3 fruit fly cellular contexts compared by ENCODE assay signal in the genomic region with DNA sequence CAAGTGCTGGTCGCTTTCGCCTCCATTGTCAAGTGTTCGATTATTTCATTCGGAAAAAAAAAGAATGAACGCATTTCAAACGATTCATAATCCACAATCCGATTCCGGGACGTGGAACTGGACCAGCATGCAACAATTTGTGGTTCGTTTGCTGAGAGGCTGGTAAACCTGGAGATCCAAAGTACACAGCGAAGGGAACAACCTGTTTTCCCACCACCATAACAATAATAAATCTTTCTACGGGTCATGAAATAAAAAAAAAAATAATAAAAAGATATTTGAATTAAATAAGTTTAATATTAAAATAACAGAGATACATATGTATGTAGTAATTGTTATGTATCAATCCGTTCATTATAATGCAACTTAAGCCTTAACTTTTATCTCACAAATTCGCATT.
TF ChIP-seq lines count a peak whose summit lies in the region.

No protein-coding gene starts in this region.

- TF ChIP-seq CTCF in whole organism, embryonic (GFP tag; optimal IDR thresholded peaks at IDR 0.05; lab: Kevin White, UChicago): no peak

TF ChIP-seq in whole organism, embryonic, 481 proteins besides CTCF, POLR2A, EP300 and RAD21:
- peak; percentile 88 for TF ChIP-seq nerfin-1 (tag; optimal IDR thresholded peaks at IDR 0.05; lab: Kevin White, UChicago)
- no peak for TF ChIP-seq gsb-n (tag; optimal IDR thresholded peaks at IDR 0.05; lab: Kevin White, UChicago)
- TF ChIP-seq nom (GFP tag; optimal IDR thresholded peaks at IDR 0.05; lab: Kevin White, UChicago): peak; percentile 8
- no peak for TF ChIP-seq CG10654 (GFP tag; optimal IDR thresholded peaks at IDR 0.05; lab: Kevin White, UChicago)
- TF ChIP-seq unc-4 (GFP tag; IDR thresholded peaks at IDR 0.05; lab: Robert Waterston, UW; ENCODE audit: partially characterized antibody): no peak
- TF ChIP-seq dpn (GFP tag; optimal IDR thresholded peaks at IDR 0.05; lab: Kevin White, UChicago): no peak
- TF ChIP-seq tin (GFP tag; optimal IDR thresholded peaks at IDR 0.05; lab: Kevin White, UChicago): no peak
- no peak for TF ChIP-seq CG12769 (tag; optimal IDR thresholded peaks at IDR 0.05; lab: Kevin White, UChicago)
- TF ChIP-seq CG5180 (GFP tag; optimal IDR thresholded peaks at IDR 0.05; lab: Kevin White, UChicago): peak; percentile 93
- TF ChIP-seq CG2199 (GFP tag; IDR thresholded peaks at IDR 0.05; lab: Robert Waterston, UW): peak; percentile 18; the same call in 1 of the 3 replicates
- no peak for TF ChIP-seq CG3847 (GFP tag; IDR thresholded peaks at IDR 0.05; lab: Robert Waterston, UW)
- no peak for TF ChIP-seq CG13287 (GFP tag; IDR thresholded peaks at IDR 0.05; lab: Robert Waterston, UW; ENCODE audit: partially characterized antibody)
- TF ChIP-seq Bteb2 (GFP tag; optimal IDR thresholded peaks at IDR 0.05; lab: Kevin White, UChicago): no peak
- TF ChIP-seq Sox102F (GFP tag; optimal IDR thresholded peaks at IDR 0.05; lab: Kevin White, UChicago): no peak
- no peak for TF ChIP-seq CG17568 (GFP tag; optimal IDR thresholded peaks at IDR 0.05; lab: Kevin White, UChicago)

TF ChIP-seq in whole organism, prepupa, 60 proteins besides CTCF, POLR2A, EP300 and RAD21:
- TF ChIP-seq Sox15 (GFP tag; optimal IDR thresholded peaks at IDR 0.05; lab: Kevin White, UChicago) (no peak), lz (GFP tag; optimal IDR thresholded peaks at IDR 0.05; lab: Kevin White, UChicago) (no peak), CG7368 (GFP tag; optimal IDR thresholded peaks at IDR 0.05; lab: Kevin White, UChicago) (no peak), CG4318 (GFP tag; optimal IDR thresholded peaks at IDR 0.05; lab: Kevin White, UChicago) (no peak), achi (GFP tag; optimal IDR thresholded peaks at IDR 0.05; lab: Kevin White, UChicago) (no peak), fkh (GFP tag; optimal IDR thresholded peaks at IDR 0.05; lab: Kevin White, UChicago) (no peak), Hr39 (GFP tag; optimal IDR thresholded peaks at IDR 0.05; lab: Kevin White, UChicago) (no peak), Sox102F (GFP tag; optimal IDR thresholded peaks at IDR 0.05; lab: Kevin White, UChicago) (no peak), CG34406 (GFP tag; optimal IDR thresholded peaks at IDR 0.05; lab: Kevin White, UChicago) (no peak), Ets21C (GFP tag; optimal IDR thresholded peaks at IDR 0.05; lab: Kevin White, UChicago) (no peak), CG1621 (tag; optimal IDR thresholded peaks at IDR 0.05; lab: Kevin White, UChicago) (peak; percentile 4), CG11294 (GFP tag; IDR thresholded peaks at IDR 0.05; lab: Robert Waterston, UW) (no peak), CG31627 (GFP tag; optimal IDR thresholded peaks at IDR 0.05; lab: Kevin White, UChicago) (no peak), CG6854 (GFP tag; optimal IDR thresholded peaks at IDR 0.05; lab: Kevin White, UChicago) (no peak), ss (GFP tag; optimal IDR thresholded peaks at IDR 0.05; lab: Kevin White, UChicago) (peak in 1 of 2 experiments; percentile 41), salr (GFP tag; optimal IDR thresholded peaks at IDR 0.05; lab: Kevin White, UChicago) (no peak), Lpt (GFP tag; optimal IDR thresholded peaks at IDR 0.05; lab: Kevin White, UChicago) (no peak), CG16779 (tag; optimal IDR thresholded peaks at IDR 0.05; lab: Kevin White, UChicago) (no peak), CG3919 (GFP tag; optimal IDR thresholded peaks at IDR 0.05; lab: Kevin White, UChicago) (no peak), Blimp-1 (GFP tag; optimal IDR thresholded peaks at IDR 0.05; lab: Kevin White, UChicago) (no peak), CG8319 (GFP tag; optimal IDR thresholded peaks at IDR 0.05; lab: Kevin White, UChicago) (no peak), CG6276 (GFP tag; optimal IDR thresholded peaks at IDR 0.05; lab: Kevin White, UChicago) (peak; percentile 15), Met (GFP tag; optimal IDR thresholded peaks at IDR 0.05; lab: Kevin White, UChicago) (no peak), spab (GFP tag; optimal IDR thresholded peaks at IDR 0.05; lab: Kevin White, UChicago) (no peak), dsx (GFP tag; optimal IDR thresholded peaks at IDR 0.05; lab: Kevin White, UChicago; ENCODE audit: poor library complexity, severe bottlenecking) (peak; percentile 21), CG8119 (GFP tag; IDR thresholded peaks at IDR 0.05; lab: Robert Waterston, UW) (no peak), Hr4 (GFP tag; optimal IDR thresholded peaks at IDR 0.05; lab: Kevin White, UChicago) (no peak)

TF ChIP-seq in whole organism, pupa, 21 proteins besides CTCF, POLR2A, EP300 and RAD21:
- TF ChIP-seq CG12605 (GFP tag; IDR thresholded peaks at IDR 0.05; lab: Robert Waterston, UW) (no peak), Pif1B (GFP tag; optimal IDR thresholded peaks at IDR 0.05; lab: Kevin White, UChicago) (no peak), Snoo (tag; optimal IDR thresholded peaks at IDR 0.05; lab: Kevin White, UChicago) (no peak), CG8301 (tag; optimal IDR thresholded peaks at IDR 0.05; lab: Kevin White, UChicago) (no peak), Ets98B (GFP tag; IDR thresholded peaks at IDR 0.05; lab: Robert Waterston, UW) (no peak), CG14655 (GFP tag; optimal IDR thresholded peaks at IDR 0.05; lab: Kevin White, UChicago) (no peak), CG4496 (GFP tag; IDR thresholded peaks at IDR 0.05; lab: Robert Waterston, UW) (no peak), rn (GFP tag; IDR thresholded peaks at IDR 0.05; lab: Robert Waterston, UW) (no peak), CG17806 (tag; optimal IDR thresholded peaks at IDR 0.05; lab: Kevin White, UChicago) (no peak), fd96Ca (GFP tag; IDR thresholded peaks at IDR 0.05; lab: Robert Waterston, UW) (no peak), CG9948 (tag; optimal IDR thresholded peaks at IDR 0.05; lab: Kevin White, UChicago) (no peak), CG10348 (GFP tag; IDR thresholded peaks at IDR 0.05; lab: Robert Waterston, UW) (no peak), gl (tag; optimal IDR thresholded peaks at IDR 0.05; lab: Kevin White, UChicago) (peak; percentile 20), CG13204 (GFP tag; optimal IDR thresholded peaks at IDR 0.05; lab: Kevin White, UChicago) (no peak), Pif1A (GFP tag; optimal IDR thresholded peaks at IDR 0.05; lab: Kevin White, UChicago) (no peak), EcR (GFP tag; optimal IDR thresholded peaks at IDR 0.05; lab: Kevin White, UChicago) (no peak), D1 (tag; optimal IDR thresholded peaks at IDR 0.05; lab: Kevin White, UChicago) (peak; percentile 9), CG34367 (tag; optimal IDR thresholded peaks at IDR 0.05; lab: Kevin White, UChicago) (no peak)
